Worm (Caenorhabditis elegans) whole organism, L4 larva: ENCODE measurements around the gene sre-21.

Source experiments
- D1046.2 ChIP-seq: fragments of 200-800 bp; sonication (Bioruptor generic); IDR thresholded peaks from 2 replicates; pipeline ENCODE4 v1.3.6; 2022; ENCODE audit warnings: missing genetic modification characterization, missing compliant biosample characterization
- F37D6.2 ChIP-seq: sonication (generic microtip); optimal IDR thresholded peaks from 2 replicates; lab custom pipeline; 2016; ENCODE audit warnings: mild to moderate bottlenecking, missing genetic modification characterization, missing compliant biosample characterization
- F49E8.2 ChIP-seq: sonication (generic microtip); optimal IDR thresholded peaks from 2 replicates; lab custom pipeline; 2016; ENCODE audit warnings: missing compliant biosample characterization, mild to moderate bottlenecking, missing genetic modification characterization, borderline replicate concordance
- Y5F2A.4 ChIP-seq: fragments of 200-800 bp; sonication (Bioruptor generic); optimal IDR thresholded peaks from 2 replicates; lab custom pipeline; 2018; ENCODE audit warnings: mild to moderate bottlenecking, missing genetic modification characterization, missing compliant biosample characterization
- ZK337.2 ChIP-seq: fragments of 200-800 bp; sonication (Bioruptor generic); IDR thresholded peaks from 2 replicates; pipeline ENCODE4 v1.3.6; 2022; ENCODE audit warnings: missing genetic modification reagents, missing genetic modification characterization, missing compliant biosample characterization
- aha-1 ChIP-seq: fragments of 150-350 bp; peaks from one replicate; lab custom pipeline; 2014; ENCODE audit warnings: missing biosample characterization, missing genetic modification characterization
- ceh-32 ChIP-seq: sonication (generic microtip); optimal IDR thresholded peaks from 2 replicates; lab custom pipeline; 2016; ENCODE audit warnings: mild to moderate bottlenecking, missing genetic modification characterization, missing compliant biosample characterization; ENCODE audit not compliant: poor library complexity
- ces-1 ChIP-seq: fragments of 150-350 bp; sonication (generic microtip); optimal IDR thresholded peaks from 4 replicates; lab custom pipeline; 2014; ENCODE audit warnings: missing biosample characterization, missing genetic modification reagents, missing genetic modification characterization
- daf-16 ChIP-seq, 3 experiments: sonication (generic microtip); optimal IDR thresholded peaks; 2 replicates each; lab custom pipeline; 2016 to 2017; ENCODE audit warnings: missing genetic modification characterization in 3 of 3, missing genetic modification reagents in 3 of 3, mild to moderate bottlenecking in 2 of 3, missing compliant biosample characterization in 2 of 3, missing biosample characterization in 1 of 3, moderate library complexity in 1 of 3
- daf-19 ChIP-seq: fragments of 200-800 bp; sonication (Bioruptor generic); conservative IDR thresholded peaks from 2 replicates; pipeline ENCODE4 v1.3.6; 2022; ENCODE audit warnings: missing genetic modification characterization, missing compliant biosample characterization
- daf-8 ChIP-seq: fragments of 200-800 bp; sonication (Bioruptor generic); IDR thresholded peaks from 2 replicates; pipeline ENCODE4 v1.3.6; 2022; ENCODE audit warnings: missing genetic modification characterization, missing compliant biosample characterization
- dmd-6 ChIP-seq: fragments of 200-800 bp; sonication (Bioruptor generic); IDR thresholded peaks from 2 replicates; pipeline ENCODE4 v1.3.6; 2022; ENCODE audit warnings: missing genetic modification reagents, missing genetic modification characterization, missing compliant biosample characterization
- dpl-1 ChIP-seq: fragments of 150-350 bp; optimal IDR thresholded peaks from 2 replicates; lab custom pipeline; 2014; ENCODE audit warnings: missing biosample characterization, missing genetic modification reagents, missing genetic modification characterization
- duxl-1 ChIP-seq: sonication (generic microtip); optimal IDR thresholded peaks from 2 replicates; lab custom pipeline; 2016; ENCODE audit warnings: mild to moderate bottlenecking, missing genetic modification characterization, moderate library complexity, missing compliant biosample characterization; ENCODE audit not compliant: poor library complexity
- dve-1 ChIP-seq: sonication (generic microtip); optimal IDR thresholded peaks from 2 replicates; lab custom pipeline; 2017; ENCODE audit warnings: antibody characterized with exemption, mild to moderate bottlenecking, missing genetic modification characterization, missing compliant biosample characterization; ENCODE audit not compliant: insufficient read depth
- fkh-10 ChIP-seq: fragments of 150-350 bp; optimal IDR thresholded peaks from 2 replicates; lab custom pipeline; 2014; ENCODE audit warnings: missing biosample characterization, missing genetic modification reagents, missing genetic modification characterization
- hlh-30 ChIP-seq: sonication (generic microtip); optimal IDR thresholded peaks from 2 replicates; lab custom pipeline; 2017; ENCODE audit warnings: antibody characterized with exemption, mild to moderate bottlenecking, missing genetic modification characterization, missing compliant biosample characterization; ENCODE audit not compliant: insufficient read depth
- lin-39 ChIP-seq: fragments of 150-350 bp; optimal IDR thresholded peaks from 2 replicates; lab custom pipeline; 2014; ENCODE audit warnings: missing biosample characterization, missing genetic modification reagents, missing genetic modification characterization
- madf-5 ChIP-seq, 2 experiments: fragments of 200-800 bp; sonication (Bioruptor generic); IDR thresholded peaks; 2 replicates each; pipeline ENCODE4 v1.3.6; 2022; ENCODE audit warnings: missing compliant biosample characterization in 2 of 2, missing genetic modification characterization in 2 of 2
- mdl-1 ChIP-seq, 2 experiments: fragments of 150-350 bp in 1 of 2; sonication (generic microtip) in 1 of 2; optimal IDR thresholded peaks; 2 replicates each; lab custom pipeline; 2014 to 2017; ENCODE audit warnings: missing biosample characterization in 2 of 2, missing genetic modification characterization in 2 of 2
- mep-1 ChIP-seq: fragments of 150-350 bp; sonication (generic microtip); optimal IDR thresholded peaks from 3 replicates; lab custom pipeline; 2014; ENCODE audit warnings: missing biosample characterization, missing genetic modification characterization
- mxl-2 ChIP-seq: fragments of 200-800 bp; sonication (Bioruptor generic); conservative IDR thresholded peaks from 2 replicates; pipeline ENCODE4 v1.3.6; 2022; ENCODE audit warnings: missing genetic modification reagents, missing genetic modification characterization, missing compliant biosample characterization
- mxl-3 ChIP-seq: fragments of 200-800 bp; sonication (Bioruptor generic); optimal IDR thresholded peaks from 2 replicates; lab custom pipeline; 2018; ENCODE audit warnings: mild to moderate bottlenecking, missing genetic modification characterization, missing compliant biosample characterization
- nhr-237 ChIP-seq: sonication (generic microtip); optimal IDR thresholded peaks from 2 replicates; lab custom pipeline; 2017; ENCODE audit warnings: missing biosample characterization, missing genetic modification characterization
- nhr-28 ChIP-seq: fragments of 150-350 bp; optimal IDR thresholded peaks from 2 replicates; lab custom pipeline; 2014; ENCODE audit warnings: missing biosample characterization, missing genetic modification characterization
- nhr-41 ChIP-seq: fragments of 200-800 bp; sonication (Bioruptor generic); IDR thresholded peaks from 2 replicates; pipeline ENCODE4 v1.3.6; 2022; ENCODE audit warnings: missing genetic modification reagents, missing genetic modification characterization, missing compliant biosample characterization
- nhr-42 ChIP-seq: fragments of 200-800 bp; sonication (Bioruptor generic); IDR thresholded peaks from 2 replicates; pipeline ENCODE4 v1.3.6; 2022; ENCODE audit warnings: missing genetic modification characterization, missing compliant biosample characterization
- nhr-48 ChIP-seq: sonication (generic microtip); optimal IDR thresholded peaks from 2 replicates; lab custom pipeline; 2016; ENCODE audit warnings: mild to moderate bottlenecking, missing genetic modification characterization, missing compliant biosample characterization
- nhr-6 ChIP-seq: fragments of 150-350 bp; optimal IDR thresholded peaks from 2 replicates; lab custom pipeline; 2014; ENCODE audit warnings: missing biosample characterization, missing genetic modification characterization
- nhr-77 ChIP-seq: fragments of 150-350 bp; optimal IDR thresholded peaks from 2 replicates; lab custom pipeline; 2014; ENCODE audit warnings: missing biosample characterization, missing genetic modification characterization
- php-3 ChIP-seq: fragments of 200-800 bp; sonication (Bioruptor generic); IDR thresholded peaks from 2 replicates; pipeline ENCODE4 v1.3.6; 2022; ENCODE audit warnings: missing genetic modification reagents, missing genetic modification characterization, missing compliant biosample characterization
- pqm-1 ChIP-seq: sonication (generic microtip); optimal IDR thresholded peaks from 2 replicates; lab custom pipeline; 2017; ENCODE audit warnings: missing biosample characterization, missing genetic modification characterization
- saeg-2 ChIP-seq: fragments of 200-800 bp; sonication (Bioruptor generic); IDR thresholded peaks from 2 replicates; pipeline ENCODE4 v1.3.6; 2022; ENCODE audit warnings: missing genetic modification reagents, missing genetic modification characterization, missing compliant biosample characterization
- set-16 ChIP-seq: fragments of 200-800 bp; sonication (Bioruptor generic); IDR thresholded peaks from 2 replicates; pipeline ENCODE4 v1.3.6; 2022; ENCODE audit warnings: missing genetic modification reagents, missing genetic modification characterization, missing compliant biosample characterization
- tag-97 ChIP-seq: fragments of 200-800 bp; sonication (Bioruptor generic); IDR thresholded peaks from 2 replicates; pipeline ENCODE4 v1.3.6; 2022; ENCODE audit warnings: missing genetic modification characterization, missing compliant biosample characterization
- tra-1 ChIP-seq: fragments of 200-800 bp; sonication (Bioruptor generic); IDR thresholded peaks from 2 replicates; pipeline ENCODE4 v1.3.6; 2022; ENCODE audit warnings: missing genetic modification reagents, missing genetic modification characterization, missing compliant biosample characterization
- unc-39 ChIP-seq: sonication (generic microtip); optimal IDR thresholded peaks from 2 replicates; lab custom pipeline; 2017; ENCODE audit warnings: missing biosample characterization, missing genetic modification characterization
- unc-62 ChIP-seq, 3 experiments: fragments of 150-350 bp in 1 of 3; sonication (generic microtip); optimal IDR thresholded peaks in 2 of 3; peaks in 1 of 3; 1 replicate in 1 of 3; 2 replicates in 2 of 3; lab custom pipeline; 2014 to 2017; ENCODE audit warnings: missing biosample characterization in 3 of 3, missing genetic modification characterization in 3 of 3, missing genetic modification reagents in 3 of 3, missing genotype in 1 of 3
- zip-11 ChIP-seq: fragments of 200-800 bp; sonication (Bioruptor generic); IDR thresholded peaks from 2 replicates; pipeline ENCODE4 v1.3.6; 2022; ENCODE audit warnings: missing genetic modification characterization, missing compliant biosample characterization

Gene sre-21

DNA sequence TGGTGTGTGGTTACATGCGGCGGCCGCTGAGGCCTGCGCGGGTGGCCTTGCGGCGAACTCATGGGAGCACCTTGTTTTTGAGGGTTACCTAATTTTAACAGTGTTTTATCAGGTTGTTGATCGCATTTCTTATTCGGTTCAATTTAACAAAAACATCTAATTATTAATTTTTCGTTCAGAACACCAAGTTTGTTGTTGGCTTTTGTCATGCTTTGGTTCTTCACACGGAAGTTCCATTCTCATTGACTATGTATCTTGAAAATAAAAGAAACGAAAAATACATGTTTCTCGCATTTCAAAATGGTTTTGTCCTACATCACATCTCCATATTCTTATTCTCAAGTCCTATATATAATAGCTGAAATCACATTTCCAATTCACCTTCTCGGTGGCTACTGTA is 17.2 kb upstream of the sre-21 start, which contains the start of gene srh-290:
Gene srh-290 (plus strand): TSS at position 301 of the 400 bp plus-strand sequence.
- TF ChIP-seq unc-62 (GFP tag; optimal IDR thresholded peaks at IDR 0.05 in 1 of 2; lab: Kevin White, UChicago) (peak in 1 of 2 experiments; percentile 20), unc-62 (tag; optimal IDR thresholded peaks at IDR 0.05; lab: Kevin White, UChicago) (no peak), unc-39 (tag; lab: Kevin White, UChicago) (no peak), ces-1 (no peak), madf-5 (GFP tag; IDR thresholded peaks at IDR 0.05; lab: Robert Waterston, UW) (no peak), D1046.2 (no peak), Y5F2A.4 (no peak), aha-1 (peak; percentile 64), F49E8.2 (tag; lab: Kevin White, UChicago) (no peak), nhr-41 (GFP tag; lab: Robert Waterston, UW) (no peak), nhr-237 (tag; lab: Kevin White, UChicago) (no peak), ZK337.2 (GFP tag; lab: Robert Waterston, UW) (no peak)
- TF ChIP-seq, all 104 proteins: peak for 2

DNA sequence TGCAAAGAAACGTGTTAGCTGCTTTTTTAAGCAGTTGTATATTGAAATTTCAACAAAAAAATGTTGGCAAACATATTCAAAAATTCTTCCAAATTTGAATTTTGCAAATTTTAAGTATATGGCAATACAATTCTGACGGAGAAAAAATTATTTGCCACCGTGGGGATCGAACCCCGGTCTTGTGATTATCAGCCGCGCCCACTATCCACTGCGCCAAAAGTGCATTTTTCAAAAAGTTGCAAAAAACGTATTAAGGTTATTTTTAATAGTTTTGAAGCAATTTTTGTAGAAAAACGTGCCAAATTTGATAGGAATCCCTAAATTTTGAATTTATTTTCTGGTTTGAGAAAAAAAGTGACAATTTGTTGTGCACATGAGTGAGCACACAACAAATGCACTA is 11.4 kb upstream of the sre-21 start:
- TF ChIP-seq ceh-32 (tag; lab: Kevin White, UChicago) (no peak), unc-62 (GFP tag; optimal IDR thresholded peaks at IDR 0.05 in 1 of 2; lab: Kevin White, UChicago) (peak in 1 of 2 experiments; percentile 90), unc-62 (tag; optimal IDR thresholded peaks at IDR 0.05; lab: Kevin White, UChicago) (no peak), daf-8 (GFP tag; lab: Robert Waterston, UW) (no peak), nhr-6 (tag; lab: Kevin White, UChicago) (no peak)
- TF ChIP-seq, all 104 proteins: peak for 1

DNA sequence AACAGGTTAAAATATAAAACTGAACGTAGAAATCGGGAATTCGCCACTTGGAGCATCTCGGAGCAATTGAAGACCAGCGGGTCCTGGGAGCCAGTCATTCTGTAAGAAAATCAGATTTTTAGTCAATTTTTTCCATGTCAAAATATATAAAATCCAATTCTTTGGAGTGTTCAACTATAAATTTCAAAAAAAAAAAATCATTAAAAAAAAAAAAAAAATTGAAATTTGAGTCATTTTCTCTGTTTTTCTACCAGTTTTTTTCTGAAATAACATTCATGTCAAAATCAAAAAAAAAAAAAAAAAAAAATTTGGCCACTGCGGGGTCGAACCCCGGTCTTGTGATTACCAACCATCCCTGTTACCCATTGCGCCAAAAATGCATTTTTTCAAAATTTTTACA is 10.5 kb upstream of the sre-21 start, which contains the start of gene srab-12:
Gene srab-12 (minus strand): TSS at position 101 of the 400 bp plus-strand sequence.
- TF ChIP-seq lin-39 (tag; lab: Kevin White, UChicago) (no peak), F37D6.2 (tag; lab: Kevin White, UChicago) (no peak), mxl-3 (no peak), set-16 (GFP tag; lab: Robert Waterston, UW) (no peak), tag-97 (GFP tag; lab: Robert Waterston, UW) (no peak), nhr-77 (tag; lab: Kevin White, UChicago) (no peak), mxl-2 (no peak), aha-1 (no peak)

DNA sequence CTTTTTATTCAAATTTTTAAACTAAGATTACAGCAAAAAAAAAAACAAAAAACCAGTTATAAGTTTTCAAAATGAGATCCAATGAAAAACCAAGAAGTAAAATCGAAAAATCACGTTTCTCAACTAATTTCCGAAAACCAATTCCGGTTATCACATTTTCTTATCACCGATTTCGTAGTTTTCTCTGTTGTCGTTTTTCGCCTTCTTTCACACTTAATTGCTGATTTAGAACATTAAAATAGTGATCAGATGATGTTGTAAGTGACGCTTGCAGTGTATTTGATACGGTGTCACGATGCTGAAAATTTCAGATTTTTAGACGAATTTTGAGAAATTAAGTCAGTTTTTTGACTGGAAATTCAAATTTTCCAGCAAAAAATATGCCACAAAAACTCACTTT is 7.3 kb upstream of the sre-21 start:
- TF ChIP-seq mdl-1 (tag; optimal IDR thresholded peaks at IDR 0.05; lab: Kevin White, UChicago) (no peak), php-3 (GFP tag; lab: Robert Waterston, UW) (peak; percentile 49; the same call in 1 of the 2 replicates), daf-16 (GFP tag; optimal IDR thresholded peaks at IDR 0.05; lab: Kevin White, UChicago) (no peak), daf-16 (tag; optimal IDR thresholded peaks at IDR 0.05; lab: Kevin White, UChicago) (peak; percentile 21), F49E8.2 (tag; lab: Kevin White, UChicago) (no peak), mxl-2 (no peak), mep-1 (tag; lab: Kevin White, UChicago) (peak; percentile 22), nhr-6 (tag; lab: Kevin White, UChicago) (no peak), duxl-1 (tag; lab: Kevin White, UChicago) (no peak), madf-5 (GFP tag; IDR thresholded peaks at IDR 0.05; lab: Robert Waterston, UW) (no peak), aha-1 (peak; percentile 13), nhr-48 (tag; lab: Kevin White, UChicago) (no peak), dve-1 (tag; lab: Kevin White, UChicago) (peak; percentile 47), pqm-1 (tag; lab: Kevin White, UChicago) (peak; percentile 53), hlh-30 (tag; lab: Kevin White, UChicago) (peak; percentile 63), nhr-28 (peak; percentile 69), saeg-2 (GFP tag; lab: Robert Waterston, UW) (no peak), dpl-1 (no peak), unc-62 (GFP tag; optimal IDR thresholded peaks at IDR 0.05 in 1 of 2; lab: Kevin White, UChicago) (peak in 1 of 2 experiments; percentile 30), unc-62 (tag; optimal IDR thresholded peaks at IDR 0.05; lab: Kevin White, UChicago) (no peak), daf-19 (GFP tag; lab: Robert Waterston, UW) (no peak), nhr-77 (tag; lab: Kevin White, UChicago) (no peak), dmd-6 (GFP tag; lab: Robert Waterston, UW) (peak; percentile 20; the same call in 1 of the 2 replicates), nhr-42 (GFP tag; lab: Robert Waterston, UW) (no peak), zip-11 (no peak), fkh-10 (no peak), tra-1 (GFP tag; lab: Robert Waterston, UW) (no peak), lin-39 (tag; lab: Kevin White, UChicago) (no peak)
- TF ChIP-seq, all 104 proteins: peak for 10
